Worm (Caenorhabditis elegans) whole organism, midembryonic: ENCODE measurements around the gene Y25C1A.6.
A peak's percentile ranks its signal among the peaks of the same experiment; 100 is the strongest.

ENCODE experiments used
- T22C8.4 ChIP-seq: fragments of 200-800 bp; sonication (Bioruptor generic); IDR thresholded peaks from 2 replicates; pipeline ENCODE4 v1.3.6; 2022; ENCODE audit warnings: missing genetic modification characterization, missing compliant biosample characterization
- cog-1 ChIP-seq: sonication (generic microtip); optimal IDR thresholded peaks from 2 replicates; lab custom pipeline; 2016; ENCODE audit warnings: missing genetic modification characterization, missing compliant biosample characterization
- flt-1 ChIP-seq: fragments of 200-800 bp; sonication (Bioruptor generic); IDR thresholded peaks from 2 replicates; pipeline ENCODE4 v1.3.6; 2022; ENCODE audit warnings: missing genetic modification characterization, missing compliant biosample characterization
- klf-2 ChIP-seq: fragments of 200-800 bp; sonication (Bioruptor generic); conservative IDR thresholded peaks from 2 replicates; pipeline ENCODE4 v1.3.6; 2022; ENCODE audit warnings: missing genetic modification reagents, missing genetic modification characterization, missing compliant biosample characterization
- med-1 ChIP-seq: sonication (generic microtip); optimal IDR thresholded peaks from 2 replicates; lab custom pipeline; 2017; ENCODE audit warnings: missing genetic modification characterization, mild to moderate bottlenecking, missing compliant biosample characterization, antibody characterized with exemption, missing genetic modification reagents; ENCODE audit not compliant: insufficient read depth
- ref-1 ChIP-seq: fragments of 200-800 bp; sonication (Bioruptor generic); conservative IDR thresholded peaks from 2 replicates; pipeline ENCODE4 v1.3.6; 2022; ENCODE audit warnings: missing genetic modification reagents, missing genetic modification characterization, missing compliant biosample characterization
- tab-1 ChIP-seq: fragments of 200-800 bp; sonication (Bioruptor generic); IDR thresholded peaks from 2 replicates; pipeline ENCODE4 v1.3.6; 2022; ENCODE audit warnings: missing genetic modification characterization, missing compliant biosample characterization
- ztf-23 ChIP-seq: fragments of 200-800 bp; sonication (Bioruptor generic); IDR thresholded peaks from 2 replicates; pipeline ENCODE4 v1.3.6; 2022; ENCODE audit warnings: missing genetic modification reagents, missing genetic modification characterization, missing compliant biosample characterization
- ztf-29 ChIP-seq: fragments of 200-800 bp; sonication (Bioruptor generic); IDR thresholded peaks from 2 replicates; pipeline ENCODE4 v1.3.6; 2022; ENCODE audit warnings: missing genetic modification reagents, missing genetic modification characterization, missing compliant biosample characterization

The Y25C1A.6 gene

DNA sequence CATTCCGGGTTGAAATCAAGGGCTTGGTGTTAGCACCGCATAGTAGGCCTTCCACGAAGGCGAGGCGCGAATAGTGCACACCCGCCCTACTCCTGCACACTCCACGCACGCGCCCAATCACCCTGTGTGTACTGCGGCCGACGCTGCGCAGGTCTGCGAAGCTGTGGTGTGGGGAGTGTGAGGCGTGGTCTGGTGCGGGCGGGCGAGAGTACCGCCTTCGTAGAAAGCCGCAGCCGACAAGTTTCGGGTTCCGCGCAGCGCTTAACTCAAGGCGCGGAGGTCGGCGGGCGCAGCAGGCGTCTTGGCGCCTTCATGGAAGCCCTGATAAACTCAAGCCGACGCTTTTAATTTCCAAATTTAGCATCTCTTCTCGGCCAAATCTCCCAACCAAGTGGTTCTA lies 47.2 kb downstream of the Y25C1A.6 start:
- TF ChIP-seq flt-1 (GFP tag; lab: Robert Waterston, UW), result no peak
- TF ChIP-seq tab-1 (GFP tag; lab: Robert Waterston, UW), result 0 out of 2 replicates have a peak, but pooled peaks have one; percentile 47

DNA sequence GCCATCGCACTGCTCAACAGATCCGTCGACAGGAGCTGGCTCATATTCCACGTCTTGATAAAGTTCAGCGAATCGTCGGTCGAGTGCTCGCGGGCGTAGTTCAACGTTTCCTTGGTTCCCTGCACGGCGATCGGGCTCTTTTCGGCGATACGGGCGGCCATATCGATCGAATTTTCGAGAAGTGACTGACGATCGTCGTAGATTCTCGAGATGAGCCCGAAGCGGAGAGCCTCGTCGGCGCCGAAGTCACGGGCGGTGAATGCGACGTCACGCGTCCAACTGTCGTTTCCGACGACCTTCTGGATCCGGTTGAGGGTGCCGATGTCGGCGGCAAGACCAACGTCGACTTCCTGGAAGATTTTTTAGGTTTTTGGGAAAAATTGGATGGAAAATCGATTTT lies 48.7 kb downstream of the Y25C1A.6 start:
- no peak for TF ChIP-seq flt-1 (GFP tag; lab: Robert Waterston, UW)
- TF ChIP-seq ztf-23 (GFP tag; lab: Robert Waterston, UW), result no peak
- no peak for TF ChIP-seq tab-1 (GFP tag; lab: Robert Waterston, UW)
- no peak for TF ChIP-seq ztf-29 (GFP tag; lab: Robert Waterston, UW)
- no peak for TF ChIP-seq cog-1 (tag; lab: Kevin White, UChicago)
- TF ChIP-seq T22C8.4, result no peak
- no peak for TF ChIP-seq med-1
- TF ChIP-seq klf-2 (GFP tag; lab: Robert Waterston, UW), result no peak
- no peak for TF ChIP-seq ref-1

DNA sequence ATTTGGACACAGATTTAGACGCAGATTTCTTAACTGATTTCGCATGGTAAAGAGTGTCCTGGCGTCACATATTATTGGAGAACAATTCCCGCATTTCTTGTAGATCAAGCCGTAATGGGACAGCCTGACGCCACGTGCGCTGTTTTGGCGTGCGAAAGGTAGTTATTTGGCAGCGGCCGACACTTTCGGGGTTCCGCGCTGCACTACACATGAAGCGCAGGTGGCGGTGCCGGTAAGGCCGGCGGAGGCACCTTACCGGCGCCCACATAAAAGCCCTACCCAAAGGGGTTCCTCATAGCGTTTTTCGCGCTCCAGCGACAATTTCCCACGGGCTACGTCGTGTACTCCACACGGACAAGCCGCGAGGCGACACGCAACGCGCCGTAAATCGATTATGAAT lies 49.2 kb downstream of the Y25C1A.6 start:
- TF ChIP-seq cog-1 (tag; lab: Kevin White, UChicago) (no peak), ztf-23 (GFP tag; lab: Robert Waterston, UW) (no peak), flt-1 (GFP tag; lab: Robert Waterston, UW) (no peak), tab-1 (GFP tag; lab: Robert Waterston, UW) (no peak), T22C8.4 (no peak), klf-2 (GFP tag; lab: Robert Waterston, UW) (no peak), med-1 (no peak), ztf-29 (GFP tag; lab: Robert Waterston, UW) (no peak), ref-1 (no peak)

DNA sequence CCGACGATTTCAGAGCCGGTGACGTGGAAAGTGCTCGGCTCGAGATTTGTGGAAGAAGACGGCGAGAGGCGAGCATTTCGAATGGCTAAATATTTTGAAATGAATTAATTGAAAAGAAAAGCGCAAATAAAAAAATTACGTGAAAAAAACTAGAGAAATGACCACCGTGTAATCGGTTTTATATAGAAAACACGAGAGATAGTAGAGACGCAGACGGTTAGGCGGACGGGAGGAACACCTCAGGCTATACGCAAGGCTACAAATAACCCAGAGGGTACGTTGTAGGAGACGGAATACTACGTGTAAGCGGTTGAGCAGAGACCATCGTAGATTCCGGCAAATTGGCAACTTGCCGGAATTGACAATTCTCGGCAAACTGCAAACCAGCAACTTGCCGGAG lies 50.3 kb downstream of the Y25C1A.6 start, which contains the start of gene Y25C1A.13:
Gene Y25C1A.13, minus strand, starts transcription at position 101 of the 400 bp plus-strand sequence.
- TF ChIP-seq med-1, result no peak
